Worm (Caenorhabditis elegans): ENCODE measurements around the gene R10E8.8.

DNA sequence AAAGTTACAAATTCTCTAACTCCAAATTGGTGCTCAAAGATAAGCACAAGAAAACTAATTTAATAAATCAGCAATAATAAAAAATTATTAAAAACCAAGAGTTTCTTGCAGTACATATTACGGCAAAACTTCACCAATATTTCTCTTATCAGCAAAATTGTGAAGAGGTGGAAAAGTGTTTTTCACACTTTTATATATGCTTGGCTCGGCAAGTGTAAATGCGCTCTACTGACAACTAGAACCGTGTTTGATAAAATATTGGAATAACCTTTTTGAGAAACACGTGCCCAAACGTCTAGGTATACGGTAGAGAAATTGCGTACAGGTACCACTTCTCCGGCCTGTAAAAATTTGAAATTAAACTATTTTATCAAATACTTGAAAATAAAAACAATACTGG, at the start of gene R10E8.8:
- TF ChIP-seq W03F9.2 (tag; optimal IDR thresholded peaks at IDR 0.05) (peak; percentile 30), him-1 (tag; optimal IDR thresholded peaks at IDR 0.05) (no peak)

All from whole organism, L4/young adult.